Worm (Caenorhabditis elegans) whole organism, mixed stage, embryonic: ENCODE data around the gene fbxb-45.
"Not testable (repeated sequence)": the region's sequence is repeated elsewhere in the genome, so short reads cannot be mapped to it uniquely, and the experiment has no call there.

Source experiments
- M03D4.4 ChIP-seq: sonication (generic microtip); optimal IDR thresholded peaks from 2 replicates; lab custom pipeline; 2017; ENCODE audit warnings: mild to moderate bottlenecking, missing genetic modification characterization, missing compliant biosample characterization
- bed-3 ChIP-seq: fragments of 200-800 bp; sonication (Bioruptor generic); optimal IDR thresholded peaks from 3 replicates; lab custom pipeline; 2018; ENCODE audit warnings: mild to moderate bottlenecking, missing genetic modification characterization, moderate library complexity, missing compliant biosample characterization
- blmp-1 ChIP-seq: fragments of 150-350 bp; optimal IDR thresholded peaks from 2 replicates; lab custom pipeline; 2014; ENCODE audit warnings: missing biosample characterization, missing genetic modification characterization
- ceh-39 ChIP-seq: fragments of 150-350 bp; optimal IDR thresholded peaks from 2 replicates; lab custom pipeline; 2014; ENCODE audit warnings: missing biosample characterization, missing genetic modification characterization
- ceh-43 ChIP-seq: fragments of 200-800 bp; sonication (Bioruptor generic); optimal IDR thresholded peaks from 2 replicates; lab custom pipeline; 2018; ENCODE audit warnings: mild to moderate bottlenecking, missing genetic modification characterization, moderate library complexity, missing compliant biosample characterization
- ces-1 ChIP-seq: fragments of 150-350 bp; optimal IDR thresholded peaks from 2 replicates; lab custom pipeline; 2014; ENCODE audit warnings: missing biosample characterization, missing genetic modification reagents, missing genetic modification characterization
- cnd-1 ChIP-seq: fragments of 200-800 bp; sonication (Bioruptor generic); optimal IDR thresholded peaks from 2 replicates; lab custom pipeline; 2018; ENCODE audit warnings: mild to moderate bottlenecking, missing genetic modification characterization, missing compliant biosample characterization
- drap-1 ChIP-seq: fragments of 200-800 bp; sonication (Bioruptor generic); optimal IDR thresholded peaks from 3 replicates; lab custom pipeline; 2018; ENCODE audit warnings: mild to moderate bottlenecking, missing genetic modification characterization, missing compliant biosample characterization
- elt-3 ChIP-seq: fragments of 150-350 bp; optimal IDR thresholded peaks from 2 replicates; lab custom pipeline; 2014; ENCODE audit warnings: missing biosample characterization, missing genetic modification characterization
- flh-1 ChIP-seq: fragments of 200-800 bp; sonication (Bioruptor generic); optimal IDR thresholded peaks from 2 replicates; lab custom pipeline; 2018; ENCODE audit warnings: mild to moderate bottlenecking, missing genetic modification characterization, moderate library complexity, missing compliant biosample characterization
- ham-2 ChIP-seq: fragments of 200-800 bp; sonication (Bioruptor generic); optimal IDR thresholded peaks from 2 replicates; lab custom pipeline; 2018; ENCODE audit warnings: mild to moderate bottlenecking, missing genetic modification characterization, missing compliant biosample characterization
- hlh-1 ChIP-seq: fragments of 150-350 bp; optimal IDR thresholded peaks from 2 replicates; lab custom pipeline; 2014; ENCODE audit warnings: missing biosample characterization, missing genetic modification reagents, missing genetic modification characterization
- lin-13 ChIP-seq: fragments of 150-350 bp; optimal IDR thresholded peaks from 2 replicates; lab custom pipeline; 2014; ENCODE audit warnings: missing biosample characterization, missing genetic modification characterization
- lin-32 ChIP-seq: fragments of 200-800 bp; sonication (Bioruptor generic); optimal IDR thresholded peaks from 2 replicates; lab custom pipeline; 2018; ENCODE audit warnings: mild to moderate bottlenecking, missing genetic modification characterization, missing compliant biosample characterization
- lsy-2 ChIP-seq: fragments of 150-350 bp; optimal IDR thresholded peaks from 2 replicates; lab custom pipeline; 2014; ENCODE audit warnings: missing biosample characterization, missing genetic modification characterization
- mab-5 ChIP-seq: fragments of 150-350 bp; optimal IDR thresholded peaks from 2 replicates; lab custom pipeline; 2014; ENCODE audit warnings: missing biosample characterization, missing genetic modification characterization
- mep-1 ChIP-seq: fragments of 150-350 bp; optimal IDR thresholded peaks from 2 replicates; lab custom pipeline; 2017; ENCODE audit warnings: missing biosample characterization, missing genetic modification reagents, missing genetic modification characterization, inconsistent platforms
- mls-2 ChIP-seq: sonication (generic microtip); optimal IDR thresholded peaks from 2 replicates; lab custom pipeline; 2016; ENCODE audit warnings: mild to moderate bottlenecking, missing genetic modification characterization, moderate library complexity, missing compliant biosample characterization
- nhr-12 ChIP-seq: fragments of 150-350 bp; optimal IDR thresholded peaks from 2 replicates; lab custom pipeline; 2014; ENCODE audit warnings: missing biosample characterization, missing genetic modification characterization
- nhr-237 ChIP-seq: fragments of 150-350 bp; optimal IDR thresholded peaks from 2 replicates; lab custom pipeline; 2014; ENCODE audit warnings: missing biosample characterization, missing genetic modification characterization
- nhr-28 ChIP-seq: fragments of 150-350 bp; optimal IDR thresholded peaks from 2 replicates; lab custom pipeline; 2014; ENCODE audit warnings: missing biosample characterization, missing genetic modification characterization
- nhr-76 ChIP-seq: sonication (generic microtip); optimal IDR thresholded peaks from 2 replicates; lab custom pipeline; 2017; ENCODE audit warnings: missing biosample characterization, missing genetic modification characterization
- sem-2 ChIP-seq: fragments of 200-800 bp; sonication (Bioruptor generic); optimal IDR thresholded peaks from 2 replicates; lab custom pipeline; 2018; ENCODE audit warnings: mild to moderate bottlenecking, missing genetic modification characterization, missing compliant biosample characterization
- snpc-4 ChIP-seq: fragments of 150-350 bp; optimal IDR thresholded peaks from 2 replicates; lab custom pipeline; 2014; ENCODE audit warnings: missing biosample characterization, missing genetic modification characterization
- unc-120 ChIP-seq: sonication (generic microtip); optimal IDR thresholded peaks from 2 replicates; lab custom pipeline; 2017; ENCODE audit warnings: missing genetic modification characterization, missing compliant biosample characterization; ENCODE audit not compliant: poor library complexity, severe bottlenecking
- unc-39 ChIP-seq: fragments of 150-350 bp; optimal IDR thresholded peaks from 2 replicates; lab custom pipeline; 2014; ENCODE audit warnings: missing biosample characterization, missing genetic modification characterization
- unc-62 ChIP-seq: fragments of 150-350 bp; optimal IDR thresholded peaks from 2 replicates; lab custom pipeline; 2014; ENCODE audit warnings: missing biosample characterization, missing genetic modification reagents, missing genetic modification characterization

The fbxb-45 gene

DNA sequence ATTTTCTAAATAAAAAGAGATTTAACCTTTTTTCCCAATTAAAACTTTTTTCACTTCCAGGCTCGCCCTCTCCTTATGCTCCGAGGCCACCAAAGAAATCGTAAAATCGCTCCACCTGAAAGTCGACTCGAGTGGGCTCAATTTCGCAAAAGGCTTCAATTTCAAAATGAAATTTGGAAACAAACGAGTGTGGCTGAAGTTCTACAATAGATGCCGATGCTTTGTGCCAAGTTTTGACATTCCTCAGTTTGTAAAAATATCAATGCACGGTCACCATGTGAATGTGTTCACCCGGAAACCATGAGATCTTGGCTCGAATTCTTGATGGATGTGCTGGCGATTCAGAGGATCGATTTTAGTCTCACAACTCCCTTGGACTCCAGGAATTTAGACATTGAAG is 17.2 kb downstream of the fbxb-45 start, which contains the start of gene M01D1.12:
Gene M01D1.12, plus strand, starts transcription at position 301 of the 400 bp plus-strand sequence.
- TF ChIP-seq cnd-1 (tag; lab: Kevin White, UChicago) = no peak
- no peak for TF ChIP-seq ham-2 (GFP tag; lab: Kevin White, UChicago)
- no peak for TF ChIP-seq lsy-2
- no peak for TF ChIP-seq ces-1 (GFP tag; lab: Kevin White, UChicago)
- no peak for TF ChIP-seq snpc-4
- TF ChIP-seq M03D4.4 (tag; lab: Kevin White, UChicago) = no peak
- TF ChIP-seq unc-62 (GFP tag; lab: Kevin White, UChicago) = no peak
- TF ChIP-seq unc-39 = no peak
- TF ChIP-seq nhr-237 (tag; lab: Kevin White, UChicago) = no peak
- TF ChIP-seq unc-120 (tag; lab: Kevin White, UChicago) = no peak
- TF ChIP-seq bed-3 = no peak
- TF ChIP-seq nhr-76 = no peak

DNA sequence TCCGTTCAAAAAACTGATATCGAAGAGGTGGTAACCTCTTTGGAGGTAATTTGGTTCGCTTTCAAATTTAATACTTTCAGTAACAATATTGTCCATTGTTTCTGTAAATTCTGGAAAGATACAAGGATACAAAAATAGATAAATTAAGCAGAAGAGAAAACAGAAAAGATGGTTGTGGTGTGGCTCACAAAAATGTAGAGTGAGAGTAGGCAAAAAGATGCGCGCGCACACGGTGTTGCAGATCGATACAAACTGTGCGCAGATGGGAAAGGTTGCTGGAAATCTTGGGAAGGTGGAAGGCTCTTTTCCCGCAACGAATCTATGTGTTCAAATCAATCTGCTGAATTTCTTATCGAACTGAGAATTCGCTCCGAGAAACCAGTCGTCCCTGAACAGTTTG is 19.1 kb downstream of the fbxb-45 start, which contains the start of gene btb-11:
Gene btb-11, minus strand, starts transcription at position 101 of the 400 bp plus-strand sequence.
- not testable (repeated sequence) for TF ChIP-seq cnd-1 (tag; lab: Kevin White, UChicago); unc-62 (GFP tag; lab: Kevin White, UChicago); nhr-28
- TF ChIP-seq, all 35 proteins: peak for 0; not testable (repeated sequence) for 35

DNA sequence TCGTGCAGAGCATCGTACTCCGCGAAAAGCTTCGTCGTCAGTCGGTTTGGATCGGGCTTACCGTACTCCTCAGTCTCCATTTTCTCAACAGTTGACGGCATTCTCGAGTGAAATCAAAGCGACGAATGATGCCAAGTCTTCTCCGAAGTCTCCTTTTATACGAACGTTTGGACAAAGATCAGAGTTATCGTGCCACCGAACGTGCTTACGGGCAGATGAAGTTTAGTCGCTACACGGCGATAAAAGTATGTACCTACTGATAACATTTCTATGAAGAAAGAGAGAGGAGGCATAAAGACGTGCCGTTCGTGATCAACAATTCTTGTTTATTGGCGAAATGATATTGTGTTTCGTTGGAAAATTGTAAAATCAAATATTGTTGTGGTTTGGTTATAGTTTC is 37.5 kb downstream of the fbxb-45 start, which contains the start of gene F45D11.14:
Gene F45D11.14, minus strand, starts transcription at position 101 of the 400 bp plus-strand sequence.
- not testable (repeated sequence) for TF ChIP-seq drap-1; mep-1 (tag; lab: Kevin White, UChicago); unc-62 (GFP tag; lab: Kevin White, UChicago)

DNA sequence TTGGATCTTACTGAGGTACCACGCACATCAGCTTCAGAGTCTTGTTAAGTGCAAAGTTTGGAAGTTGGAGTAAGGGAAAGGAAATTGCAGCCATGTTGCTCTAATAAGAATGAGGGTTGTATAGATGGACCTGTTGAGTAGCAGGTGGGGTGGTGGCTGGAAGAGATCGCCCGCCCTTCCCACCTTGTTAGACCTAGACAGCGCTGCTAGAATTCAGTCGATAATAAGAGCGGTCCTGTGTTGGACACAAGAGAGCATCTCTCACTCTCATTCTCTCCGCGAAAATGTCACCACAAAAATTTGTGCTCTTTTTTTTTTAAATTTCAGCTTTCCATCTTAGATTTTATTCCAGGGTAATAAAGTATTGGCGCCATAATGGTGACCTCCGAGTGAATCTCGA is 42.5 kb downstream of the fbxb-45 start, which contains the start of the genes fbxb-30 and F45D11.5:
Gene fbxb-30, minus strand, starts transcription at position 101 of the 400 bp plus-strand sequence.
Gene F45D11.5, plus strand, starts transcription at position 352 of the 400 bp plus-strand sequence.
- TF ChIP-seq flh-1 (GFP tag; lab: Kevin White, UChicago) (no peak), nhr-237 (tag; lab: Kevin White, UChicago) (no peak), mls-2 (tag; lab: Kevin White, UChicago) (no peak), ceh-39 (tag; lab: Kevin White, UChicago) (no peak), elt-3 (tag; lab: Kevin White, UChicago) (no peak)
- TF ChIP-seq, all 35 proteins: peak for 0

DNA sequence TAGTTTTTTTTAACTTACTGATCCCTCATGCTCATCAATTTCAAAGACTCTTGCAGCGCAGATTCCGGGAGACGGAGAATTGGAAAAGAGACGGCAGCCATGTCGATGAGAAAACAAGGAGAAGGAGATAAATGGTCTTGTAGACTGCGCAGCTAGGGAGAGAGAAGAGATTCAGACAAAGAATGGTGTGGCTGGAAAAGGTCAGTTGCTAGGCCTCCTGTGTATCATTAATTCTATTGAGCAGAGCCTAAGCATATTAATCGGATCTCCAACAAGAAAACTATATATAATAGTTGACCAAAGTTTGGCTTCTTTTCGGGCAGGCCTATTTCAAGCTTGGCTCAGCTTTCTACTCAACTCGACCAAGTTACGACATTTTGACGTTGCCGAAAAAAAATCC is 44.3 kb downstream of the fbxb-45 start, which contains the start of gene fbxb-29:
Gene fbxb-29, minus strand, starts transcription at position 101 of the 400 bp plus-strand sequence.
- TF ChIP-seq blmp-1 (tag; lab: Kevin White, UChicago) (no peak), nhr-12 (tag; lab: Kevin White, UChicago) (no peak), hlh-1 (tag; lab: Kevin White, UChicago) (no peak), drap-1 (no peak), ceh-43 (GFP tag; lab: Kevin White, UChicago) (no peak), lin-13 (no peak), nhr-76 (no peak), nhr-28 (no peak)

DNA sequence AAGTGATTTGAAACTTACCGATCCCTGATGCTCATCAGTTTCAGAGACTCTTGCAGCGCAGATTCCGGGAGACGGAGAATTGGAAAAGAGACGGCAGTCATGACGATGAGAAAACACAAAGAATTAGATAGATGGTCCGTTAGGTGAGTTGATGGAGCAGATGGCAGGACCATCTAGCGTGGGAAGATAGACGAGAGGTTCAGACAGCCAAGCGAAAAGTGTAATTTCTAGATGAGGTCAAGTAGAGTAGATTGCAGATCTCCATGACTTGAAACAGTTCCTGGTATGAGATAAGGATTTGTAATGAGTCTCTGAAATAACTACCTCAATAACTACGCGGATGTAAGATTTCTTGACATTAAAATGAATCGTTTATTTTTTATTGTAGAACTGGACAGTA is 47.7 kb downstream of the fbxb-45 start, which contains the start of gene F45D11.11:
Gene F45D11.11, minus strand, starts transcription at position 101 of the 400 bp plus-strand sequence.
- TF ChIP-seq mab-5; ces-1 (GFP tag; lab: Kevin White, UChicago); lin-32 (GFP tag; lab: Kevin White, UChicago): not testable (repeated sequence)
- TF ChIP-seq, all 35 proteins: peak for 0; not testable (repeated sequence) for 35

DNA sequence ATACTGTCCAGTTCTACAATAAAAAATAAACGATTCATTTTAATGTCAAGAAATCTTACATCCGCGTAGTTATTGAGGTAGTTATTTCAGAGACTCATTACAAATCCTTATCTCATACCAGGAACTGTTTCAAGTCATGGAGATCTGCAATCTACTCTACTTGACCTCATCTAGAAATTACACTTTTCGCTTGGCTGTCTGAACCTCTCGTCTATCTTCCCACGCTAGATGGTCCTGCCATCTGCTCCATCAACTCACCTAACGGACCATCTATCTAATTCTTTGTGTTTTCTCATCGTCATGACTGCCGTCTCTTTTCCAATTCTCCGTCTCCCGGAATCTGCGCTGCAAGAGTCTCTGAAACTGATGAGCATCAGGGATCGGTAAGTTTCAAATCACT is 49.6 kb downstream of the fbxb-45 start, which contains the start of gene F45D11.7:
Gene F45D11.7, plus strand, starts transcription at position 301 of the 400 bp plus-strand sequence.
- TF ChIP-seq cnd-1 (tag; lab: Kevin White, UChicago); sem-2 (GFP tag; lab: Kevin White, UChicago); elt-3 (tag; lab: Kevin White, UChicago): not testable (repeated sequence)
